In genomic region chr3R:4215264-4215993, dm6 we compare ENCODE assay signal across 1 fruit fly cellular context.
TF ChIP-seq lines count a peak whose summit lies in the region.

TSS of gene CG14636 (minus strand) at chr3R:4215314.

TF ChIP-seq in whole organism, embryonic, 481 proteins besides CTCF, POLR2A, EP300 and RAD21 (continued from another document and continues in another):
- TF ChIP-seq E2f1 (GFP tag; IDR thresholded peaks at IDR 0.05; lab: Robert Waterston, UW) (peak; percentile 74), gro (GFP tag; optimal IDR thresholded peaks at IDR 0.05; lab: Kevin White, UChicago) (peak; percentile 63), ems (GFP tag; optimal IDR thresholded peaks at IDR 0.05; lab: Kevin White, UChicago) (peak; percentile 49), cato (GFP tag; optimal IDR thresholded peaks at IDR 0.05; lab: Kevin White, UChicago; ENCODE audit: borderline replicate concordance) (no peak), Dfd (GFP tag; optimal IDR thresholded peaks at IDR 0.05; lab: Kevin White, UChicago) (no peak), wek (GFP tag; optimal IDR thresholded peaks at IDR 0.05; lab: Kevin White, UChicago) (peak; percentile 46), chif (GFP tag; optimal IDR thresholded peaks at IDR 0.05; lab: Kevin White, UChicago) (peak; percentile 34 to 67), CG32772 (GFP tag; IDR thresholded peaks at IDR 0.05; lab: Robert Waterston, UW) (peak; percentile 71), Dll (GFP tag; IDR thresholded peaks at IDR 0.05; lab: Robert Waterston, UW; ENCODE audit: partially characterized antibody) (peak; percentile 48; the same call in 1 of the 4 replicates), CG3407 (GFP tag; optimal IDR thresholded peaks at IDR 0.05; lab: Kevin White, UChicago) (peak; percentile 2), CG2120 (GFP tag; optimal IDR thresholded peaks at IDR 0.05; lab: Kevin White, UChicago) (peak; percentile 77), tx (GFP tag; optimal IDR thresholded peaks at IDR 0.05; lab: Kevin White, UChicago) (peak; percentile 72), CG42726 (GFP tag; IDR thresholded peaks at IDR 0.05; lab: Robert Waterston, UW; ENCODE audit: partially characterized antibody) (no peak), sug (tag; optimal IDR thresholded peaks at IDR 0.05; lab: Kevin White, UChicago) (peak; percentile 72), CG15514 (GFP tag; optimal IDR thresholded peaks at IDR 0.05; lab: Kevin White, UChicago) (peak; percentile 73), CG16813 (GFP tag; IDR thresholded peaks at IDR 0.05; lab: Robert Waterston, UW; ENCODE audit: partially characterized antibody) (no peak), tna (GFP tag; IDR thresholded peaks at IDR 0.05; lab: Robert Waterston, UW; ENCODE audit: partially characterized antibody) (no peak), CG18011 (GFP tag; optimal IDR thresholded peaks at IDR 0.05; lab: Kevin White, UChicago) (peak; percentile 48), bab2 (GFP tag; optimal IDR thresholded peaks at IDR 0.05; lab: Kevin White, UChicago) (peak; percentile 60), inv (GFP tag; IDR thresholded peaks at IDR 0.05; lab: Robert Waterston, UW; ENCODE audit: partially characterized antibody) (no peak; the same call in 1 of the 2 replicates), Lhr (GFP tag; optimal IDR thresholded peaks at IDR 0.05; lab: Kevin White, UChicago) (no peak), grn (GFP tag; optimal IDR thresholded peaks at IDR 0.05; lab: Kevin White, UChicago) (peak; percentile 14), emc (GFP tag; optimal IDR thresholded peaks at IDR 0.05; lab: Kevin White, UChicago) (peak; percentile 9), btn (GFP tag; optimal IDR thresholded peaks at IDR 0.05; lab: Kevin White, UChicago) (peak; percentile 36), unc-4 (GFP tag; IDR thresholded peaks at IDR 0.05; lab: Robert Waterston, UW; ENCODE audit: partially characterized antibody) (no peak), vnd (GFP tag; IDR thresholded peaks at IDR 0.05; lab: Robert Waterston, UW; ENCODE audit: partially characterized antibody) (0 out of 3 replicates have a peak, but pooled peaks have one; percentile 24), sna (GFP tag; IDR thresholded peaks at IDR 0.05; lab: Robert Waterston, UW; ENCODE audit: partially characterized antibody) (no peak), Pdp1 (GFP tag; optimal IDR thresholded peaks at IDR 0.05; lab: Kevin White, UChicago) (peak; percentile 74 to 92), ttk (GFP tag; IDR thresholded peaks at IDR 0.05; lab: Robert Waterston, UW) (peak; percentile 65), Hsf (GFP tag; optimal IDR thresholded peaks at IDR 0.05; lab: Kevin White, UChicago) (peak; percentile 72), CG1233 (GFP tag; optimal IDR thresholded peaks at IDR 0.05; lab: Kevin White, UChicago) (peak; percentile 48), Oli (tag; optimal IDR thresholded peaks at IDR 0.05; lab: Kevin White, UChicago) (peak; percentile 77), pum (GFP tag; optimal IDR thresholded peaks at IDR 0.05; lab: Kevin White, UChicago) (peak; percentile 43), CG12104 (GFP tag; optimal IDR thresholded peaks at IDR 0.05; lab: Kevin White, UChicago) (peak; percentile 22), usp (GFP tag; optimal IDR thresholded peaks at IDR 0.05; lab: Kevin White, UChicago) (no peak), CG8359 (GFP tag; optimal IDR thresholded peaks at IDR 0.05; lab: Kevin White, UChicago; ENCODE audit: borderline replicate concordance) (no peak), CG14667 (GFP tag; IDR thresholded peaks at IDR 0.05; lab: Robert Waterston, UW) (peak; percentile 70), NK7.1 (GFP tag; optimal IDR thresholded peaks at IDR 0.05; lab: Kevin White, UChicago) (peak; percentile 17), sr (GFP tag; IDR thresholded peaks at IDR 0.05; lab: Robert Waterston, UW) (0 out of 3 replicates have a peak, but pooled peaks have one; percentile 28), CG13894 (tag; optimal IDR thresholded peaks at IDR 0.05; lab: Kevin White, UChicago) (no peak), tio (GFP tag; optimal IDR thresholded peaks at IDR 0.05; lab: Kevin White, UChicago) (peak; percentile 59), CG13624 (GFP tag; optimal IDR thresholded peaks at IDR 0.05; lab: Kevin White, UChicago) (peak; percentile 78), Gsc (GFP tag; IDR thresholded peaks at IDR 0.05; lab: Robert Waterston, UW) (peak; percentile 12; the same call in 1 of the 2 replicates), Dad (GFP tag; optimal IDR thresholded peaks at IDR 0.05; lab: Kevin White, UChicago) (peak; percentile 39), sisA (GFP tag; IDR thresholded peaks at IDR 0.05; lab: Robert Waterston, UW) (peak; percentile 74), CG7987 (GFP tag; optimal IDR thresholded peaks at IDR 0.05; lab: Kevin White, UChicago) (no peak), Dbx (GFP tag; IDR thresholded peaks at IDR 0.05; lab: Robert Waterston, UW) (peak; percentile 60; the same call in 1 of the 3 replicates), CG6791 (GFP tag; IDR thresholded peaks at IDR 0.05; lab: Robert Waterston, UW; ENCODE audit: partially characterized antibody) (no peak), zen2 (GFP tag; IDR thresholded peaks at IDR 0.05; lab: Robert Waterston, UW; ENCODE audit: partially characterized antibody) (no peak), CG11093 (GFP tag; IDR thresholded peaks at IDR 0.05; lab: Robert Waterston, UW) (peak; percentile 40; the same call in 1 of the 3 replicates), Poxn (GFP tag; IDR thresholded peaks at IDR 0.05; lab: Robert Waterston, UW) (0 out of 2 replicates have a peak, but pooled peaks have one; percentile 16), MBD-R2 (GFP tag; IDR thresholded peaks at IDR 0.05; lab: Robert Waterston, UW) (peak; percentile 49; the same call in 1 of the 2 replicates), cas (GFP tag; IDR thresholded peaks at IDR 0.05; lab: Robert Waterston, UW) (0 out of 2 replicates have a peak, but pooled peaks have one; percentile 39), ftz-f1 (GFP tag; optimal IDR thresholded peaks at IDR 0.05; lab: Kevin White, UChicago) (peak; percentile 38), CG11398 (GFP tag; optimal IDR thresholded peaks at IDR 0.05; lab: Kevin White, UChicago) (peak; percentile 11), NC2β (GFP tag; optimal IDR thresholded peaks at IDR 0.05; lab: Kevin White, UChicago) (peak; percentile 62), CG9876 (GFP tag; optimal IDR thresholded peaks at IDR 0.05; lab: Kevin White, UChicago) (peak; percentile 49), Eip74EF (GFP tag; optimal IDR thresholded peaks at IDR 0.05; lab: Kevin White, UChicago) (peak in 1 of 2 experiments; percentile 25), D19A (tag; optimal IDR thresholded peaks at IDR 0.05; lab: Kevin White, UChicago) (peak; percentile 33), CG13775 (GFP tag; optimal IDR thresholded peaks at IDR 0.05; lab: Kevin White, UChicago) (peak; percentile 51), CG17361 (GFP tag; IDR thresholded peaks at IDR 0.05; lab: Robert Waterston, UW) (peak; percentile 54; the same call in 2 of the 3 replicates), Mrtf (GFP tag; IDR thresholded peaks at IDR 0.05; lab: Robert Waterston, UW) (peak; percentile 62; the same call in 1 of the 3 replicates), Side (GFP tag; optimal IDR thresholded peaks at IDR 0.05; lab: Kevin White, UChicago) (peak; percentile 63), CG8089 (GFP tag; optimal IDR thresholded peaks at IDR 0.05; lab: Kevin White, UChicago) (peak; percentile 30), CG4617 (GFP tag; optimal IDR thresholded peaks at IDR 0.05; lab: Kevin White, UChicago; ENCODE audit: borderline replicate concordance) (no peak), dm (GFP tag; optimal IDR thresholded peaks at IDR 0.05; lab: Kevin White, UChicago) (peak; percentile 21), E2f2 (GFP tag; IDR thresholded peaks at IDR 0.05; lab: Robert Waterston, UW) (peak; percentile 60), HmgD (GFP tag; optimal IDR thresholded peaks at IDR 0.05; lab: Kevin White, UChicago) (no peak), CG18764 (GFP tag; optimal IDR thresholded peaks at IDR 0.05; lab: Kevin White, UChicago) (no peak), CG6683 (GFP tag; optimal IDR thresholded peaks at IDR 0.05; lab: Kevin White, UChicago) (peak; percentile 48), CG9797 (GFP tag; optimal IDR thresholded peaks at IDR 0.05; lab: Kevin White, UChicago) (no peak), CoRest (tag; optimal IDR thresholded peaks at IDR 0.05; lab: Kevin White, UChicago) (peak; percentile 70), tup (GFP tag; optimal IDR thresholded peaks at IDR 0.05; lab: Kevin White, UChicago) (no peak), onecut (GFP tag; IDR thresholded peaks at IDR 0.05; lab: Robert Waterston, UW) (peak; percentile 56), CG8290 (GFP tag; optimal IDR thresholded peaks at IDR 0.05; lab: Kevin White, UChicago) (no peak), CG8290 (tag; optimal IDR thresholded peaks at IDR 0.05; lab: Kevin White, UChicago) (peak in 1 of 2 experiments; percentile 62), danr (GFP tag; IDR thresholded peaks at IDR 0.05; lab: Robert Waterston, UW) (peak; percentile 73), CG14441 (GFP tag; IDR thresholded peaks at IDR 0.05; lab: Robert Waterston, UW) (peak; percentile 90), Fer2 (tag; optimal IDR thresholded peaks at IDR 0.05; lab: Kevin White, UChicago) (peak; percentile 22), Rfx (GFP tag; IDR thresholded peaks at IDR 0.05; lab: Robert Waterston, UW) (peak; percentile 87), ham (GFP tag; IDR thresholded peaks at IDR 0.05; lab: Robert Waterston, UW) (peak; percentile 27; the same call in 1 of the 2 replicates), nmo (GFP tag; optimal IDR thresholded peaks at IDR 0.05; lab: Kevin White, UChicago) (peak; percentile 43), Dref (GFP tag; IDR thresholded peaks at IDR 0.05; lab: Robert Waterston, UW) (0 out of 2 replicates have a peak, but pooled peaks have one; percentile 8), CG4328 (GFP tag; optimal IDR thresholded peaks at IDR 0.05; lab: Kevin White, UChicago) (peak; percentile 64), CG9437 (GFP tag; optimal IDR thresholded peaks at IDR 0.05; lab: Kevin White, UChicago) (peak; percentile 31), CG10267 (tag; optimal IDR thresholded peaks at IDR 0.05; lab: Kevin White, UChicago) (peak; percentile 21), CG2712 (tag; optimal IDR thresholded peaks at IDR 0.05; lab: Kevin White, UChicago) (peak; percentile 43), BEAF-32 (GFP tag; optimal IDR thresholded peaks at IDR 0.05; lab: Kevin White, UChicago) (no peak), fd3F (GFP tag; optimal IDR thresholded peaks at IDR 0.05; lab: Kevin White, UChicago) (peak; percentile 58), zfh2 (GFP tag; optimal IDR thresholded peaks at IDR 0.05; lab: Kevin White, UChicago) (peak; percentile 72), NC2α (GFP tag; optimal IDR thresholded peaks at IDR 0.05; lab: Kevin White, UChicago) (no peak), CG31441 (GFP tag; IDR thresholded peaks at IDR 0.05; lab: Robert Waterston, UW) (peak; percentile 49), fd64A (GFP tag; optimal IDR thresholded peaks at IDR 0.05; lab: Kevin White, UChicago) (no peak), D (optimal IDR thresholded peaks at IDR 0.05; lab: Kevin White, UChicago) (no peak), D (GFP tag; optimal IDR thresholded peaks at IDR 0.05; lab: Kevin White, UChicago) (no peak), twi (tag; optimal IDR thresholded peaks at IDR 0.05; lab: Kevin White, UChicago) (no peak), CG4730 (GFP tag; IDR thresholded peaks at IDR 0.05; lab: Robert Waterston, UW) (peak; percentile 55), lmd (GFP tag; IDR thresholded peaks at IDR 0.05; lab: Robert Waterston, UW) (peak; percentile 84), CG30403 (GFP tag; optimal IDR thresholded peaks at IDR 0.05; lab: Kevin White, UChicago) (peak; percentile 60), CG8944 (GFP tag; optimal IDR thresholded peaks at IDR 0.05; lab: Kevin White, UChicago) (peak; percentile 63), lab (GFP tag; optimal IDR thresholded peaks at IDR 0.05; lab: Kevin White, UChicago) (peak; percentile 88), Hr3 (GFP tag; optimal IDR thresholded peaks at IDR 0.05; lab: Kevin White, UChicago) (peak; percentile 42), abd-A (tag; optimal IDR thresholded peaks at IDR 0.05; lab: Kevin White, UChicago) (no peak), nau (GFP tag; optimal IDR thresholded peaks at IDR 0.05; lab: Kevin White, UChicago) (peak; percentile 74), Hmr (GFP tag; optimal IDR thresholded peaks at IDR 0.05; lab: Kevin White, UChicago) (peak; percentile 80), Stat92E (GFP tag; optimal IDR thresholded peaks at IDR 0.05; lab: Kevin White, UChicago) (no peak), cwo (GFP tag; optimal IDR thresholded peaks at IDR 0.05; lab: Kevin White, UChicago) (peak; percentile 69), schlank (tag; optimal IDR thresholded peaks at IDR 0.05; lab: Kevin White, UChicago) (peak; percentile 46), CG14860 (GFP tag; IDR thresholded peaks at IDR 0.05; lab: Robert Waterston, UW; ENCODE audit: partially characterized antibody) (no peak), dmrt99B (tag; optimal IDR thresholded peaks at IDR 0.05; lab: Kevin White, UChicago) (peak; percentile 82), CG7786 (GFP tag; optimal IDR thresholded peaks at IDR 0.05; lab: Kevin White, UChicago) (peak; percentile 66), CG10147 (GFP tag; optimal IDR thresholded peaks at IDR 0.05; lab: Kevin White, UChicago) (peak; percentile 45), lola (GFP tag; optimal IDR thresholded peaks at IDR 0.05; lab: Kevin White, UChicago) (no peak), sima (GFP tag; optimal IDR thresholded peaks at IDR 0.05; lab: Kevin White, UChicago) (no peak), CG14014 (GFP tag; IDR thresholded peaks at IDR 0.05; lab: Robert Waterston, UW) (peak; percentile 78), dati (GFP tag; IDR thresholded peaks at IDR 0.05; lab: Robert Waterston, UW) (no peak), p53 (GFP tag; optimal IDR thresholded peaks at IDR 0.05; lab: Kevin White, UChicago) (peak; percentile 62), mam (GFP tag; optimal IDR thresholded peaks at IDR 0.05; lab: Kevin White, UChicago) (peak; percentile 73), B-H2 (GFP tag; optimal IDR thresholded peaks at IDR 0.05; lab: Kevin White, UChicago) (no peak), CG1647 (GFP tag; optimal IDR thresholded peaks at IDR 0.05; lab: Kevin White, UChicago) (peak; percentile 33), HLHmδ (GFP tag; optimal IDR thresholded peaks at IDR 0.05; lab: Kevin White, UChicago) (no peak), da (GFP tag; optimal IDR thresholded peaks at IDR 0.05; lab: Kevin White, UChicago) (no peak), CrebB (tag; optimal IDR thresholded peaks at IDR 0.05; lab: Kevin White, UChicago) (peak; percentile 53), Hr78 (GFP tag; optimal IDR thresholded peaks at IDR 0.05; lab: Kevin White, UChicago) (no peak), Sin3A (optimal IDR thresholded peaks at IDR 0.05; lab: Kevin White, UChicago) (no peak), Atf3 (GFP tag; optimal IDR thresholded peaks at IDR 0.05; lab: Kevin White, UChicago) (peak; percentile 28), CG7963 (GFP tag; IDR thresholded peaks at IDR 0.05; lab: Robert Waterston, UW; ENCODE audit: partially characterized antibody) (0 out of 3 replicates have a peak, but pooled peaks have one; percentile 31)
